Worm (Caenorhabditis elegans): ENCODE data around the gene chs-2.

ce11 chrII:220602-221001, 23.8 kb downstream of the chs-2 start, which contains the start of gene ubxn-3:
- TF ChIP-seq tbx-11 (GFP tag; IDR thresholded peaks at IDR 0.05) (no peak), ama-1 (optimal IDR thresholded peaks at IDR 0.05) (no peak), F13C5.2 (tag; optimal IDR thresholded peaks at IDR 0.05) (no peak), hmbx-1 (tag; optimal IDR thresholded peaks at IDR 0.05) (no peak), aly-1 (tag; optimal IDR thresholded peaks at IDR 0.05) (no peak), flt-1 (GFP tag; IDR thresholded peaks at IDR 0.05) (no peak), sea-1 (GFP tag; conservative IDR thresholded peaks at IDR 0.05) (no peak), ceh-36 (tag; optimal IDR thresholded peaks at IDR 0.05) (no peak), tbx-37 (GFP tag; conservative IDR thresholded peaks at IDR 0.05) (no peak)

Measured in whole organism, early embryonic.